Worm (Caenorhabditis elegans): ENCODE results near the gene C06E1.11.

- TF ChIP-seq flt-1 (GFP tag; IDR thresholded peaks at IDR 0.05) (no peak), T22C8.4 (GFP tag; IDR thresholded peaks at IDR 0.05) (no peak), ztf-29 (GFP tag; IDR thresholded peaks at IDR 0.05) (no peak), med-1 (GFP tag; optimal IDR thresholded peaks at IDR 0.05; ENCODE audit: insufficient read depth) (no peak), tab-1 (GFP tag; IDR thresholded peaks at IDR 0.05) (no peak), cog-1 (tag; optimal IDR thresholded peaks at IDR 0.05) (no peak), klf-2 (GFP tag; conservative IDR thresholded peaks at IDR 0.05) (no peak), ztf-23 (GFP tag; IDR thresholded peaks at IDR 0.05) (no peak), ref-1 (GFP tag; conservative IDR thresholded peaks at IDR 0.05) (no peak)
Measured at ce11 chrIII:8596692-8597091, 19.8 kb downstream of the C06E1.11 start.

All from whole organism, midembryonic.